Worm (Caenorhabditis elegans) whole organism, L3 larva: ENCODE measurements around the gene B0336.13.
A peak's percentile ranks its signal among the peaks of the same experiment; 100 is the strongest.

Experiments used
- R02D3.7 ChIP-seq: fragments of 150-350 bp; optimal IDR thresholded peaks from 2 replicates; lab custom pipeline; 2014; ENCODE audit warnings: missing biosample characterization, missing genetic modification characterization
- ama-1 ChIP-seq: fragments of 150-350 bp; optimal IDR thresholded peaks from 2 replicates; lab custom pipeline; 2018
- ceh-16 ChIP-seq: sonication (generic microtip); optimal IDR thresholded peaks from 2 replicates; lab custom pipeline; 2017; ENCODE audit warnings: missing biosample characterization, missing genetic modification characterization
- daf-12 ChIP-seq: fragments of 150-350 bp; optimal IDR thresholded peaks from 2 replicates; lab custom pipeline; 2014; ENCODE audit warnings: missing biosample characterization, missing genetic modification reagents, missing genetic modification characterization
- elt-2 ChIP-seq: sonication (generic microtip); optimal IDR thresholded peaks from 2 replicates; lab custom pipeline; 2016; ENCODE audit warnings: missing genetic modification reagents, mild to moderate bottlenecking, missing genetic modification characterization, missing compliant biosample characterization
- eor-1 ChIP-seq, 2 experiments: fragments of 150-350 bp; optimal IDR thresholded peaks; 2 replicates each; lab custom pipeline; 2014 to 2018; ENCODE audit warnings: missing biosample characterization in 2 of 2, missing genetic modification characterization in 2 of 2
- fkh-2 ChIP-seq: fragments of 150-350 bp; optimal IDR thresholded peaks from 2 replicates; lab custom pipeline; 2014; ENCODE audit warnings: missing biosample characterization, missing genetic modification reagents, missing genetic modification characterization
- lin-15B ChIP-seq: fragments of 150-350 bp; optimal IDR thresholded peaks from 2 replicates; lab custom pipeline; 2014; ENCODE audit warnings: missing biosample characterization, missing genetic modification characterization
- lin-39 ChIP-seq: fragments of 150-350 bp; optimal IDR thresholded peaks from 2 replicates; lab custom pipeline; 2018; ENCODE audit warnings: missing biosample characterization, missing genetic modification reagents, missing genetic modification characterization
- lsy-12 ChIP-seq: sonication (generic microtip); optimal IDR thresholded peaks from 2 replicates; lab custom pipeline; 2016; ENCODE audit warnings: mild to moderate bottlenecking, missing genetic modification characterization, missing compliant biosample characterization
- mdl-1 ChIP-seq: fragments of 150-350 bp; optimal IDR thresholded peaks from 2 replicates; lab custom pipeline; 2014; ENCODE audit warnings: missing biosample characterization, missing genetic modification characterization
- mml-1 ChIP-seq: fragments of 150-350 bp; sonication (generic microtip); optimal IDR thresholded peaks from 3 replicates; lab custom pipeline; 2014; ENCODE audit warnings: missing biosample characterization, missing genetic modification characterization
- nfya-1 ChIP-seq: sonication (generic microtip); optimal IDR thresholded peaks from 2 replicates; lab custom pipeline; 2017; ENCODE audit warnings: missing genetic modification characterization, mild to moderate bottlenecking, missing compliant biosample characterization, antibody characterized with exemption, moderate library complexity; ENCODE audit not compliant: insufficient read depth
- nhr-11 ChIP-seq: fragments of 150-350 bp; optimal IDR thresholded peaks from 2 replicates; lab custom pipeline; 2014; ENCODE audit warnings: missing biosample characterization, missing genetic modification characterization
- nhr-12 ChIP-seq: fragments of 150-350 bp; optimal IDR thresholded peaks from 2 replicates; lab custom pipeline; 2014; ENCODE audit warnings: missing biosample characterization, missing genetic modification characterization
- nhr-23 ChIP-seq: fragments of 150-350 bp; optimal IDR thresholded peaks from 2 replicates; lab custom pipeline; 2014; ENCODE audit warnings: missing biosample characterization, missing genetic modification reagents, missing genetic modification characterization
- nhr-25 ChIP-seq: sonication (generic microtip); optimal IDR thresholded peaks from 2 replicates; lab custom pipeline; 2017; ENCODE audit warnings: missing biosample characterization, missing genetic modification characterization
- nhr-28 ChIP-seq: fragments of 150-350 bp; optimal IDR thresholded peaks from 2 replicates; lab custom pipeline; 2014; ENCODE audit warnings: missing biosample characterization, missing genetic modification characterization
- nhr-76 ChIP-seq: fragments of 150-350 bp; sonication (generic microtip); optimal IDR thresholded peaks from 5 replicates; lab custom pipeline; 2014; ENCODE audit warnings: missing biosample characterization, missing genetic modification characterization
- pha-4 ChIP-seq: fragments of 150-350 bp; optimal IDR thresholded peaks from 2 replicates; lab custom pipeline; 2014; ENCODE audit warnings: missing biosample characterization, missing genetic modification reagents, missing genetic modification characterization
- sea-2 ChIP-seq: fragments of 150-350 bp; sonication (generic microtip); optimal IDR thresholded peaks from 4 replicates; lab custom pipeline; 2014; ENCODE audit warnings: missing biosample characterization, missing genetic modification reagents, missing genetic modification characterization
- snpc-4 ChIP-seq: fragments of 150-350 bp; optimal IDR thresholded peaks from 2 replicates; lab custom pipeline; 2014; ENCODE audit warnings: missing biosample characterization, missing genetic modification characterization
- tbx-2 ChIP-seq: sonication (generic microtip); optimal IDR thresholded peaks from 2 replicates; lab custom pipeline; 2016; ENCODE audit warnings: mild to moderate bottlenecking, missing genetic modification characterization, missing compliant biosample characterization
- zag-1 ChIP-seq: fragments of 150-350 bp; optimal IDR thresholded peaks from 2 replicates; lab custom pipeline; 2014; ENCODE audit warnings: missing biosample characterization, missing genetic modification characterization
- ztf-11 ChIP-seq: fragments of 150-350 bp; optimal IDR thresholded peaks from 2 replicates; lab custom pipeline; 2014; ENCODE audit warnings: missing biosample characterization, missing genetic modification characterization
- ztf-4 ChIP-seq: fragments of 150-350 bp; optimal IDR thresholded peaks from 2 replicates; lab custom pipeline; 2014; ENCODE audit warnings: missing biosample characterization, missing genetic modification characterization

B0336.13 gene

DNA sequence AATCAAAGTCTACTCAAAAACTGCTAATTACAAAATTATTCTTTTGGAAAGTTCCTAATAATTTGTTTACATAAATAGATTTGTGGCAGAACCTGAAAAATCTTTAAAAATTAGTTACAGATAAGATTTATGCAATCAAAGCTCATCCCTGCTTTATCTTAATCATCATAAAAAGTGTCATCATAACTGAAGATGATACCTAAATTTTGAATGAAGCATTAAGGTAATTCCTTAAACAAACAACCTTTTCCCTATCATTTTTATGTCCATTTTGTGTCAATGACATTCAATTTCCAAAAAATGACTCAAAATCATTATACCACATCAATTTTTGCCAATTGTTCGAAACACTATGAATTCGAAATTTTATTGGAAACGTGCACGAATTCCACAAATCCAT lies 43.9 kb downstream of the B0336.13 start, which contains the start of gene B0244.6:
Gene B0244.6 (plus strand): TSS at position 301 of the 400 bp plus-strand sequence.
- no peak for TF ChIP-seq pha-4
- TF ChIP-seq lin-15B (tag; lab: Kevin White, UChicago) = no peak
- peak; percentile 21 for TF ChIP-seq elt-2 (tag; lab: Kevin White, UChicago)
- no peak for TF ChIP-seq mdl-1

DNA sequence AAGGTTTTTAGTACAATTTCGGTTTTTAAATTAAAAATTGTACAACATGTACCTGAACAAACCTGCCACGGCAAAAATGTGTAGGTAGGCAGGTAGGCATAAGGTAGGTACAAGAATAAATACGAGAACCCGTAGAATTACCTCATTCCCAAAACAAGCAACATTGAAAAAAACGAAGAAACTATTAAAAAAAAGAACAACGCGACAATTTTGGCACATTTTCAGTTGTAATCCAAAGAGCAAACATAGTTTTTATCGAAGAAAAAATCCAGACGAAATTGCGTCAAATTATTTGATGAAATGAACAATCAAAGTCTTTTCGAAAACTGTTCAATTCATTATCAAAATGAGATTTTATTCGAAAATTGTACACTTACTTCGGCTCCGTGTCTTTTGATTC lies 46.8 kb downstream of the B0336.13 start, which contains the start of gene B0244.16:
Gene B0244.16 (plus strand): TSS at position 301 of the 400 bp plus-strand sequence.
- no peak for TF ChIP-seq zag-1
- no peak for TF ChIP-seq R02D3.7 (tag; lab: Kevin White, UChicago)
- no peak for TF ChIP-seq ceh-16
- no peak for TF ChIP-seq sea-2 (GFP tag; lab: Kevin White, UChicago)
- no peak for TF ChIP-seq lin-15B (tag; lab: Kevin White, UChicago)
- no peak for TF ChIP-seq daf-12 (tag; lab: Kevin White, UChicago)
- no peak for TF ChIP-seq nhr-28 (tag; lab: Kevin White, UChicago)

DNA sequence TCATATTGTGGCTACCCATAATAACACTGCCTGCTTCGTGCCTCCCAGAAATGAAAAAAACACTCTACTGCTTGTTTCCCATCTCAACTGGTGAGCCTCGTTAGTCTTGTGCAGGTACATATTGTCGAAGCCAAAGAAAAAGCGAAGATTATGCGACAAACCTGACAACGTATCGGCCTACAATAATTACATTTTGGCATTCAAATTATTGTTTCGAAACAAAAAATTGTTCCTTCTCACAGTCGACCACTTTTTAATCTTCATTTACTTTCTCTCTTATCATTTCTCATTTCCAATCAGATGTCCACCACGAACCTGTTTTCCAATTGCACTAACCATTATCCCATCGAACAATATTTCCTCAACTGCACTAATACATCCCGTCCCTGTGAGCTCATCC lies 49.2 kb downstream of the B0336.13 start, which contains the start of gene B0244.15:
Gene B0244.15 (plus strand): TSS at position 301 of the 400 bp plus-strand sequence.
- no peak for TF ChIP-seq ztf-4
- no peak for TF ChIP-seq lsy-12 (tag; lab: Kevin White, UChicago)
- TF ChIP-seq nfya-1 = no peak
- no peak for TF ChIP-seq nhr-23 (tag; lab: Kevin White, UChicago)
- TF ChIP-seq zag-1 = no peak
- no peak for TF ChIP-seq snpc-4
- TF ChIP-seq fkh-2 (tag; lab: Kevin White, UChicago) = no peak
- no peak for TF ChIP-seq mml-1
- TF ChIP-seq ama-1 = no peak
- TF ChIP-seq elt-2 (tag; lab: Kevin White, UChicago) = no peak
- no peak for TF ChIP-seq nhr-12 (tag; lab: Kevin White, UChicago)
- TF ChIP-seq eor-1 (tag; optimal IDR thresholded peaks at IDR 0.05; lab: Kevin White, UChicago) = no peak
- no peak for TF ChIP-seq nhr-11 (tag; lab: Kevin White, UChicago)
- no peak for TF ChIP-seq lin-39 (tag; lab: Kevin White, UChicago)
- no peak for TF ChIP-seq nhr-76
- TF ChIP-seq ztf-11 = no peak
- no peak for TF ChIP-seq tbx-2 (tag; lab: Kevin White, UChicago)
- no peak for TF ChIP-seq nhr-25
